Fruit fly (Drosophila melanogaster) Kc167 (cell line): ENCODE measurements around the gene CG15544.

Source experiments
- Sin3A ChIP-seq: fragments of >200 bp; optimal IDR thresholded peaks from 2 replicates; lab custom pipeline; 2018; ENCODE audit warnings: missing external identifiers
- insv ChIP-seq: fragments of >200 bp; optimal IDR thresholded peaks from 3 replicates; lab custom pipeline; 2018; ENCODE audit warnings: missing external identifiers
- psq ChIP-seq: fragments of >200 bp; optimal IDR thresholded peaks from 2 replicates; lab custom pipeline; 2017; ENCODE audit warnings: missing external identifiers

DNA sequence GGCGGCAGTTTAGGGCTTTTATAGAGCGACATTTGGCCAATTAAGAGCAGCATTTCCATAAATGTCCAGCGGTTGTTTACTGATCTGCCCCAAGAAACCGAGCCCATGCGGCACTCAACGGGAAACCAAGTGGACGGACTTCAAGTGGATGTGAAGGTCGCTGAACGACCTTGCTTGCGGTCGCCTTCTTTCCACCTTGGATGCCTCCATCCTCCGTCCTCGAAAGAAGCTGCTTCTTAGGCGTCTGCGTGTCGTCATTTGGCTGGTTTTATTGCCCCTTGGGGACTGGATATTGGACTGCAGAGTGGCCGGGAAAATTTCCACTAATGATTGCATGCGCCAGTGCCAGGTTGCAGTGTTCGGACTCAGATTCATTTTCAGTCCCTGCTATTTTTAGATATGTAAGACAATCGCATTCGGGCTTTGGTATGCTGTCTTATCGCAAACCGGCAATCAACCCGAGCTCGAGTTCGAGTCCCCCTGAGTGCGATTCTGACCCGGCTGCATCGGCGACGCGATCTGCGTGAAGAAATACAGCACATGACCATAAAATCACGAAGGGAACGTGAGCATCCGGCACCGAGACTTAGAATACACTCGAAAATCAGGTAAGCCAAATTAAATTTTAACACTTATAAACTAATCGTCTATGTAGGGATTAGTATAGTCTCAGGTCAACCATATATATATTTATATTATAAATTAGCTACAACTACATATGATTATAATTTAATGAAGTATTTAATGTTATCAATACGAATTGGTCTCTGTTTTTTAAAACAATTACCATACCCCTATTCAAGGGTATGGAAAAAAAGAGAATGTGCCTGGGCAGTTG lies 15.2 kb downstream of the CG15544 start:
- TF ChIP-seq insv (lab: Kevin White, UChicago) (no peak), Sin3A (no peak), psq (lab: Kevin White, UChicago) (no peak)
